Worm (Caenorhabditis elegans): ENCODE measurements around the gene F45E6.1.

F45E6.1 gene

DNA sequence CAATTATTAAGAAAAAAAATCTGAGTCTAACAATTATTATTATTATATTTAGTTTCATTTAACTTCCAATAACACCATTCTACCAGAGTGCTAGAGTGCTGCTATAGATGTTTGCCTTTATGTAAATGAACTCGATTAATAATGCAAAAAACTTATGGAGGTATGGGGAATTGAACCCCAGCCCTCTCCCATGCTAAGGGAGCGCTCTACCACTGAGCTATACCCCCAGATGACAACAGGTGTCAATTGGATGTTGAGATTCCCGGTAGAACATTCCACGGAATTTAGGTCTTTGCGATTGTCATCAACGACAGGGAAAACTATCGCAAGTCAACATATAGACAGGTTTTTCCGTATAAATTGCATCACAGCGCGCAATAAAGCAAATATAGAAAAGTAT is 19.2 kb downstream of the F45E6.1 start (continued):
- TF ChIP-seq F37D6.2 (tag; optimal IDR thresholded peaks at IDR 0.05) (no peak), T20F7.1 (GFP tag; optimal IDR thresholded peaks at IDR 0.05) (no peak), lin-15B (tag; optimal IDR thresholded peaks at IDR 0.05) (no peak), ztf-7 (tag; optimal IDR thresholded peaks at IDR 0.05) (peak; percentile 74), daf-16 (GFP tag; optimal IDR thresholded peaks at IDR 0.05) (peak; percentile 23 to 81), daf-16 (tag; optimal IDR thresholded peaks at IDR 0.05) (peak; percentile 73), nhr-10 (tag; optimal IDR thresholded peaks at IDR 0.05) (peak; percentile 5), nhr-28 (tag; optimal IDR thresholded peaks at IDR 0.05) (peak; percentile 26), Y5F2A.4 (GFP tag; optimal IDR thresholded peaks at IDR 0.05) (peak; percentile 68), nhr-6 (tag; optimal IDR thresholded peaks at IDR 0.05) (peak; percentile 20), fos-1 (tag; optimal IDR thresholded peaks at IDR 0.05) (no peak), arid-1 (GFP tag; conservative IDR thresholded peaks at IDR 0.05) (peak; percentile 78), nhr-48 (tag; optimal IDR thresholded peaks at IDR 0.05) (peak; percentile 71), ceh-20 (GFP tag; IDR thresholded peaks at IDR 0.05) (peak; percentile 64; the same call in 1 of the 2 replicates), cey-2 (tag; optimal IDR thresholded peaks at IDR 0.05; ENCODE audit: borderline replicate concordance, insufficient read depth) (no peak), T26A8.4 (GFP tag; IDR thresholded peaks at IDR 0.05) (peak; percentile 88), F49E8.2 (tag; optimal IDR thresholded peaks at IDR 0.05; ENCODE audit: borderline replicate concordance) (peak; percentile 71), hif-1 (tag; optimal IDR thresholded peaks at IDR 0.05) (peak; percentile 9 to 78), saeg-2 (GFP tag; IDR thresholded peaks at IDR 0.05) (0 out of 2 replicates have a peak, but pooled peaks have one; percentile 40), php-3 (GFP tag; IDR thresholded peaks at IDR 0.05) (peak; percentile 58; the same call in 1 of the 2 replicates), vab-7 (GFP tag; IDR thresholded peaks at IDR 0.05) (peak; percentile 75), zag-1 (tag; optimal IDR thresholded peaks at IDR 0.05) (no peak), madf-5 (GFP tag; IDR thresholded peaks at IDR 0.05) (0 out of 4 replicates have a peak, but pooled peaks have one; percentile 5 to 56), ZK546.5 (tag; optimal IDR thresholded peaks at IDR 0.05) (no peak), gei-8 (GFP tag; optimal IDR thresholded peaks at IDR 0.05) (peak; percentile 73), R02D3.7 (tag; optimal IDR thresholded peaks at IDR 0.05) (peak; percentile 24), nhr-102 (tag; optimal IDR thresholded peaks at IDR 0.05) (peak; percentile 76), spr-3 (GFP tag; optimal IDR thresholded peaks at IDR 0.05) (peak; percentile 32), aly-2 (tag; optimal IDR thresholded peaks at IDR 0.05) (peak; percentile 64), zfp-3 (GFP tag; conservative IDR thresholded peaks at IDR 0.05) (peak; percentile 75; the same call in 1 of the 2 replicates), snpc-1.2 (GFP tag; IDR thresholded peaks at IDR 0.05) (no peak; the same call in 1 of the 2 replicates), mdl-1 (tag; optimal IDR thresholded peaks at IDR 0.05) (peak in 1 of 2 experiments; percentile 3), pha-4 (GFP tag; IDR thresholded peaks at IDR 0.05) (peak; percentile 85; the same call in 1 of the 2 replicates), pha-4 (tag; optimal IDR thresholded peaks at IDR 0.05) (no peak), aha-1 (tag) (peak; percentile 72), set-16 (GFP tag; IDR thresholded peaks at IDR 0.05) (no peak), rbr-2 (tag; optimal IDR thresholded peaks at IDR 0.05) (no peak), F44E2.7 (GFP tag; IDR thresholded peaks at IDR 0.05) (0 out of 2 replicates have a peak, but pooled peaks have one; percentile 13), ctbp-1 (GFP tag; IDR thresholded peaks at IDR 0.05) (peak; percentile 52; the same call in 1 of the 2 replicates), tag-97 (GFP tag; IDR thresholded peaks at IDR 0.05) (no peak), unc-62 (GFP tag; optimal IDR thresholded peaks at IDR 0.05 in 1 of 2) (no peak), unc-62 (tag; optimal IDR thresholded peaks at IDR 0.05) (no peak), daf-19 (GFP tag; conservative IDR thresholded peaks at IDR 0.05) (peak; percentile 74), nhr-77 (tag; optimal IDR thresholded peaks at IDR 0.05) (peak; percentile 19), dmd-9 (GFP tag; IDR thresholded peaks at IDR 0.05) (peak; percentile 87), duxl-1 (tag; optimal IDR thresholded peaks at IDR 0.05; ENCODE audit: poor library complexity) (peak; percentile 71), unc-39 (tag; optimal IDR thresholded peaks at IDR 0.05) (no peak), ceh-62 (tag; optimal IDR thresholded peaks at IDR 0.05) (no peak), ZK337.2 (GFP tag; IDR thresholded peaks at IDR 0.05) (peak; percentile 48; the same call in 1 of the 2 replicates), lin-39 (tag; optimal IDR thresholded peaks at IDR 0.05) (no peak), ceh-28 (tag; optimal IDR thresholded peaks at IDR 0.05) (no peak), nhr-237 (tag; optimal IDR thresholded peaks at IDR 0.05) (no peak)
